Worm (Caenorhabditis elegans) whole organism, L1 larva: ENCODE measurements around the gene Y82E9BR.3.

Experiments used
- blmp-1 ChIP-seq: fragments of 150-350 bp; optimal IDR thresholded peaks from 2 replicates; lab custom pipeline; 2014; ENCODE audit warnings: missing biosample characterization, missing genetic modification characterization
- fkh-10 ChIP-seq: sonication (generic microtip); optimal IDR thresholded peaks from 2 replicates; lab custom pipeline; 2017; ENCODE audit warnings: missing biosample characterization, missing genetic modification reagents, missing genetic modification characterization
- hlh-4 ChIP-seq: sonication (generic microtip); optimal IDR thresholded peaks from 2 replicates; lab custom pipeline; 2016; ENCODE audit warnings: mild to moderate bottlenecking, missing genetic modification characterization, missing compliant biosample characterization
- lin-39 ChIP-seq: fragments of 150-350 bp; optimal IDR thresholded peaks from 2 replicates; lab custom pipeline; 2014; ENCODE audit warnings: missing biosample characterization, missing genetic modification reagents, missing genetic modification characterization
- mdl-1 ChIP-seq, 2 experiments: fragments of 150-350 bp; optimal IDR thresholded peaks; 2 replicates each; lab custom pipeline; 2014 to 2017; ENCODE audit warnings: missing biosample characterization in 2 of 2, missing genetic modification characterization in 2 of 2, inconsistent platforms in 1 of 2
- nhr-11 ChIP-seq: fragments of 150-350 bp; optimal IDR thresholded peaks from 2 replicates; lab custom pipeline; 2014; ENCODE audit warnings: missing biosample characterization, missing genetic modification characterization
- pqm-1 ChIP-seq: sonication (generic microtip); optimal IDR thresholded peaks from 3 replicates; lab custom pipeline; 2017; ENCODE audit warnings: missing biosample characterization, missing genetic modification characterization

ce11 chrIII:1403108-1403507 is 15.9 kb upstream of the Y82E9BR.3 start, which contains the start of gene pals-18:
- TF ChIP-seq mdl-1 (tag; optimal IDR thresholded peaks at IDR 0.05; lab: Kevin White, UChicago) (no peak), hlh-4 (tag; lab: Kevin White, UChicago) (no peak), blmp-1 (no peak), nhr-11 (no peak), pqm-1 (no peak), lin-39 (tag; lab: Kevin White, UChicago) (no peak), fkh-10 (no peak)
